Worm (Caenorhabditis elegans): ENCODE data around the gene sdz-1.
A peak's percentile ranks its signal among the peaks of the same experiment; 100 is the strongest.

sdz-1 gene

DNA sequence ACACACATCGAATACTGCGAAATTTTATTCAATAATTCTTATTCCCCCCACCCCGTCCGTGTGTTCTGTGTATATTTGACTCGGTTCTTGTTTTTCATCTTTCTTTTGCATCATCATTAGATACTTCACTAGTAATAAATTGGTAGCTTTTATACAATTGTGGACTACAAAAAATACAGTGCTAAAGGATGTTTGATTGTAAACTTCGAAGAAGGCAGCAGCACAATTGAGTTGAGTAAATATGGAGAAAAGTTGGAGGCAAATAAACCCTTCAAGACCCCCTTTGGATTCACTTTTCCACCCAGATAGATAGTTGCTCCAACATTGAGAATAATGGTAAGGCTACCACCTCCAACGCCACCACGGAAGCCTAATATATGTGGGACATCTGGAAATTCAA, 6.8 kb downstream of the sdz-1 start, which contains the start of gene B0303.7:
TSS of gene B0303.7 (plus strand) at position 301 of the 400 bp plus-strand sequence.
- no peak for TF ChIP-seq daf-16 (GFP tag; optimal IDR thresholded peaks at IDR 0.05)
- TF ChIP-seq daf-16 (tag; optimal IDR thresholded peaks at IDR 0.05) = no peak
- peak; percentile 17 for TF ChIP-seq ama-1 (optimal IDR thresholded peaks at IDR 0.05)
- TF ChIP-seq lim-7 (GFP tag; IDR thresholded peaks at IDR 0.05) = no peak
- no peak for TF ChIP-seq sdz-12 (GFP tag; optimal IDR thresholded peaks at IDR 0.05)

DNA sequence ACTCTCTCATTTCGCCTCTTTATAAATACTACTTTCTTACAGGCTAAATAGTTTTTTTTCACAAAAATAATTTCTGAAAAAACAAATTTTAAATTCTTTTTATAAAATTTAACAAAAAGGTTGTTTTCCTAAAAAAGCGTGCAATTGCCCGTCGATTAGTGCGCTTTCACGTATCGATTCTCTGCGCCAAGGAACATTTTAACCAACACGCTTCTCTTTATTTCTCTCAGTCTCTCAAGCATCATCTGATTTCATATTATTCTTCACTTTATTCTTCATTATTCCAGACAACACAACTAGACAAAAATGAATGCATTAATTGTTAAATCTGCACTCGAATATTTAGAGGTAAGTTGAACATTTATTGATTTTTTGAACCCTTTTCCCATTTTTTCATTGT, 10.5 kb downstream of the sdz-1 start, which contains the start of gene B0303.4:
TSS of gene B0303.4 (plus strand) at position 196 of the 400 bp plus-strand sequence.
- TF ChIP-seq pha-4 (GFP tag; IDR thresholded peaks at IDR 0.05) = no peak
- peak; percentile 45 for TF ChIP-seq pha-4 (tag; optimal IDR thresholded peaks at IDR 0.05)
- no peak for TF ChIP-seq dmd-9 (GFP tag; IDR thresholded peaks at IDR 0.05)
- TF ChIP-seq dpl-1 (GFP tag; optimal IDR thresholded peaks at IDR 0.05) = peak; percentile 7
- peak; percentile 48 for TF ChIP-seq dve-1 (tag; optimal IDR thresholded peaks at IDR 0.05; ENCODE audit: insufficient read depth)
- TF ChIP-seq F26F4.8 (GFP tag; conservative IDR thresholded peaks at IDR 0.05) = no peak
- TF ChIP-seq mes-2 (tag; optimal IDR thresholded peaks at IDR 0.05; ENCODE audit: poor library complexity, severe bottlenecking) = peak; percentile 65
- TF ChIP-seq unc-130 (GFP tag; optimal IDR thresholded peaks at IDR 0.05) = no peak
- TF ChIP-seq hif-1 (tag; optimal IDR thresholded peaks at IDR 0.05) = peak in 1 of 2 experiments; percentile 6
- TF ChIP-seq mxl-3 (GFP tag; optimal IDR thresholded peaks at IDR 0.05) = peak; percentile 57
- TF ChIP-seq lin-38 (GFP tag; IDR thresholded peaks at IDR 0.05) = 0 out of 2 replicates have a peak, but pooled peaks have one; percentile 28
- no peak for TF ChIP-seq vab-7 (GFP tag; IDR thresholded peaks at IDR 0.05)
- TF ChIP-seq nhr-102 (tag; optimal IDR thresholded peaks at IDR 0.05) = no peak
- TF ChIP-seq daf-16 (GFP tag; optimal IDR thresholded peaks at IDR 0.05) = no peak
- TF ChIP-seq daf-16 (tag; optimal IDR thresholded peaks at IDR 0.05) = peak; percentile 46
- peak; percentile 82 for TF ChIP-seq mep-1 (tag; optimal IDR thresholded peaks at IDR 0.05)
- peak; percentile 47 for TF ChIP-seq ceh-28 (tag; optimal IDR thresholded peaks at IDR 0.05)
- no peak for TF ChIP-seq arid-1 (GFP tag; conservative IDR thresholded peaks at IDR 0.05)
- TF ChIP-seq spr-1 (tag; optimal IDR thresholded peaks at IDR 0.05) = no peak
- peak in 1 of 2 experiments; percentile 78 for TF ChIP-seq lsy-2 (tag; optimal IDR thresholded peaks at IDR 0.05)
- no peak for TF ChIP-seq lin-13 (GFP tag; optimal IDR thresholded peaks at IDR 0.05)
- TF ChIP-seq ztf-7 (tag; optimal IDR thresholded peaks at IDR 0.05) = peak; percentile 85
- TF ChIP-seq unc-62 (GFP tag; optimal IDR thresholded peaks at IDR 0.05 in 1 of 2) = no peak
- no peak for TF ChIP-seq unc-62 (tag; optimal IDR thresholded peaks at IDR 0.05)
- TF ChIP-seq F44E2.7 (GFP tag; IDR thresholded peaks at IDR 0.05) = no peak
- TF ChIP-seq T20F7.1 (GFP tag; optimal IDR thresholded peaks at IDR 0.05) = peak; percentile 52
- TF ChIP-seq egl-43 (GFP tag; IDR thresholded peaks at IDR 0.05) = no peak
- no peak for TF ChIP-seq ces-1 (GFP tag; optimal IDR thresholded peaks at IDR 0.05)
- TF ChIP-seq ctbp-1 (GFP tag; IDR thresholded peaks at IDR 0.05) = no peak
- TF ChIP-seq hmg-1.1 (GFP tag; IDR thresholded peaks at IDR 0.05) = 0 out of 2 replicates have a peak, but pooled peaks have one; percentile 34
- TF ChIP-seq Y48G9A.11 (GFP tag; IDR thresholded peaks at IDR 0.05) = no peak
- TF ChIP-seq rbr-2 (tag; optimal IDR thresholded peaks at IDR 0.05) = peak; percentile 41
- TF ChIP-seq ceh-44 (GFP tag; IDR thresholded peaks at IDR 0.05) = no peak
- TF ChIP-seq nhr-28 (tag; optimal IDR thresholded peaks at IDR 0.05) = peak; percentile 65
- TF ChIP-seq ceh-32 (tag; optimal IDR thresholded peaks at IDR 0.05; ENCODE audit: poor library complexity) = no peak
- peak; percentile 63 for TF ChIP-seq hlh-11 (tag; optimal IDR thresholded peaks at IDR 0.05)
- TF ChIP-seq nhr-6 (tag; optimal IDR thresholded peaks at IDR 0.05) = no peak
- no peak for TF ChIP-seq sdz-12 (GFP tag; optimal IDR thresholded peaks at IDR 0.05)
- TF ChIP-seq mdl-1 (tag; optimal IDR thresholded peaks at IDR 0.05) = peak in 1 of 2 experiments; percentile 69
- TF ChIP-seq nhr-76 (tag; optimal IDR thresholded peaks at IDR 0.05) = no peak
- TF ChIP-seq hlh-30 (tag; optimal IDR thresholded peaks at IDR 0.05; ENCODE audit: insufficient read depth) = peak; percentile 90
- TF ChIP-seq ZK546.5 (tag; optimal IDR thresholded peaks at IDR 0.05) = no peak
- no peak for TF ChIP-seq nhr-25 (tag; optimal IDR thresholded peaks at IDR 0.05; ENCODE audit: borderline replicate concordance, insufficient read depth)
- TF ChIP-seq Y5F2A.4 (GFP tag; optimal IDR thresholded peaks at IDR 0.05) = no peak
